Fruit fly (Drosophila melanogaster) whole organism, prepupa: ENCODE measurements around the gene Exo70.

ENCODE experiments used
- Blimp-1 ChIP-seq: fragments of 200-800 bp; sonication (Bioruptor generic); optimal IDR thresholded peaks from 3 replicates; lab custom pipeline; 2017; ENCODE audit warnings: missing biosample characterization, missing genetic modification characterization, mild to moderate bottlenecking, moderate library complexity, missing genetic modification reagents
- CG10631 ChIP-seq: fragments of 200-800 bp; sonication (Bioruptor generic); optimal IDR thresholded peaks from 2 replicates; lab custom pipeline; 2016; ENCODE audit warnings: missing biosample characterization, missing genetic modification characterization
- CG10669 ChIP-seq: fragments of 200-800 bp; sonication (Bioruptor generic); optimal IDR thresholded peaks from 3 replicates; lab custom pipeline; 2018; ENCODE audit warnings: missing biosample characterization, mild to moderate bottlenecking, missing genetic modification characterization, moderate library complexity
- CG11762 ChIP-seq: fragments of 200-800 bp; sonication (Bioruptor generic); optimal IDR thresholded peaks from 3 replicates; lab custom pipeline; 2016; ENCODE audit warnings: missing biosample characterization, missing genetic modification characterization; ENCODE audit not compliant: insufficient read depth
- CG11902 ChIP-seq: fragments of 200-800 bp; sonication (Bioruptor generic); optimal IDR thresholded peaks from 3 replicates; lab custom pipeline; 2016; ENCODE audit warnings: missing biosample characterization, missing genetic modification characterization
- CG15336 ChIP-seq: fragments of 200-800 bp; sonication (Bioruptor generic); IDR thresholded peaks from 2 replicates; pipeline ENCODE4 v1.3.6; 2022; ENCODE audit warnings: missing biosample characterization, missing genetic modification characterization
- CG1621 ChIP-seq: fragments of 200-800 bp; sonication (Bioruptor generic); optimal IDR thresholded peaks from 3 replicates; lab custom pipeline; 2018; ENCODE audit warnings: missing biosample characterization, mild to moderate bottlenecking, missing genetic modification characterization
- CG16779 ChIP-seq: fragments of 200-800 bp; sonication (Bioruptor generic); optimal IDR thresholded peaks from 3 replicates; lab custom pipeline; 2017; ENCODE audit warnings: missing biosample characterization, mild to moderate bottlenecking, missing genetic modification characterization
- CG3032 ChIP-seq: fragments of 200-800 bp; optimal IDR thresholded peaks from 2 replicates; lab custom pipeline; 2019; ENCODE audit warnings: missing biosample characterization, mild to moderate bottlenecking, missing genetic modification characterization, moderate library complexity
- CG31627 ChIP-seq: fragments of 200-800 bp; sonication (Bioruptor generic); optimal IDR thresholded peaks from 3 replicates; lab custom pipeline; 2016; ENCODE audit warnings: missing biosample characterization, missing genetic modification characterization
- CG32006 ChIP-seq: fragments of 200-800 bp; sonication (Bioruptor generic); optimal IDR thresholded peaks from 3 replicates; lab custom pipeline; 2017; ENCODE audit warnings: missing biosample characterization, mild to moderate bottlenecking, missing genetic modification characterization
- CG34406 ChIP-seq: fragments of 200-800 bp; sonication (Bioruptor generic); optimal IDR thresholded peaks from 3 replicates; lab custom pipeline; 2016; ENCODE audit warnings: missing biosample characterization, missing genetic modification characterization
- CG3919 ChIP-seq: fragments of 200-800 bp; sonication (Bioruptor generic); optimal IDR thresholded peaks from 3 replicates; lab custom pipeline; 2016; ENCODE audit warnings: missing biosample characterization, missing genetic modification characterization
- CG6276 ChIP-seq: fragments of 200-800 bp; sonication (Bioruptor generic); optimal IDR thresholded peaks from 2 replicates; lab custom pipeline; 2017; ENCODE audit warnings: missing biosample characterization, mild to moderate bottlenecking, missing genetic modification characterization
- CG6792 ChIP-seq: fragments of 200-800 bp; sonication (Bioruptor generic); optimal IDR thresholded peaks from 3 replicates; lab custom pipeline; 2016; ENCODE audit warnings: missing biosample characterization, missing genetic modification characterization
- CG6808 ChIP-seq: fragments of 200-800 bp; sonication (Bioruptor generic); optimal IDR thresholded peaks from 3 replicates; lab custom pipeline; 2017; ENCODE audit warnings: missing biosample characterization, missing genetic modification characterization, mild to moderate bottlenecking, moderate library complexity, missing genetic modification reagents
- CG6854 ChIP-seq: fragments of 200-800 bp; sonication (Bioruptor generic); optimal IDR thresholded peaks from 2 replicates; lab custom pipeline; 2017; ENCODE audit warnings: missing biosample characterization, mild to moderate bottlenecking, missing genetic modification characterization
- CG8119 ChIP-seq: fragments of 200-800 bp; sonication (Bioruptor generic); IDR thresholded peaks from 3 replicates; pipeline ENCODE4 v1.3.6; 2022; ENCODE audit warnings: missing biosample characterization, missing genetic modification characterization
- CG8319 ChIP-seq: fragments of 200-800 bp; sonication (Bioruptor generic); optimal IDR thresholded peaks from 3 replicates; lab custom pipeline; 2016; ENCODE audit warnings: missing biosample characterization, missing genetic modification characterization
- CG8632 ChIP-seq: fragments of 200-800 bp; sonication (Bioruptor generic); optimal IDR thresholded peaks from 3 replicates; lab custom pipeline; 2016; ENCODE audit warnings: missing biosample characterization, missing genetic modification characterization
- CG9139 ChIP-seq: fragments of 200-800 bp; sonication (Bioruptor generic); optimal IDR thresholded peaks from 3 replicates; lab custom pipeline; 2017; ENCODE audit warnings: missing biosample characterization, mild to moderate bottlenecking, missing genetic modification characterization
- Eip75B ChIP-seq: fragments of 200-800 bp; sonication (Bioruptor generic); optimal IDR thresholded peaks from 3 replicates; lab custom pipeline; 2016; ENCODE audit warnings: missing biosample characterization, missing genetic modification characterization
- Eip78C ChIP-seq: fragments of 200-800 bp; sonication (Bioruptor generic); peaks from one replicate; lab custom pipeline; 2016; ENCODE audit warnings: missing biosample characterization, missing genetic modification characterization
- Eip93F ChIP-seq: fragments of 200-800 bp; sonication (Bioruptor generic); optimal IDR thresholded peaks from 2 replicates; lab custom pipeline; 2016; ENCODE audit warnings: missing biosample characterization, mild to moderate bottlenecking, missing genetic modification characterization
- Ets96B ChIP-seq: fragments of 200-800 bp; optimal IDR thresholded peaks from 2 replicates; lab custom pipeline; 2019; ENCODE audit warnings: missing biosample characterization, mild to moderate bottlenecking, missing genetic modification characterization, moderate library complexity
- Gug ChIP-seq: fragments of 200-800 bp; sonication (Bioruptor generic); IDR thresholded peaks from 2 replicates; pipeline ENCODE4 v1.3.6; 2022; ENCODE audit warnings: missing biosample characterization, missing genetic modification characterization
- Hr38 ChIP-seq: sonication (Bioruptor generic); optimal IDR thresholded peaks from 2 replicates; lab custom pipeline; 2016; ENCODE audit warnings: missing biosample characterization, missing genetic modification characterization
- Hr4 ChIP-seq: fragments of 200-800 bp; sonication (Bioruptor generic); optimal IDR thresholded peaks from 3 replicates; lab custom pipeline; 2016; ENCODE audit warnings: missing biosample characterization, missing genetic modification characterization
- Lpt ChIP-seq: fragments of 200-800 bp; sonication (Bioruptor generic); optimal IDR thresholded peaks from 3 replicates; lab custom pipeline; 2016; ENCODE audit warnings: missing biosample characterization, missing genetic modification characterization
- Met ChIP-seq: fragments of 200-800 bp; sonication (Bioruptor generic); optimal IDR thresholded peaks from 3 replicates; lab custom pipeline; 2016; ENCODE audit warnings: missing biosample characterization, missing genetic modification characterization
- OdsH ChIP-seq: fragments of 200-800 bp; sonication (Bioruptor generic); optimal IDR thresholded peaks from 3 replicates; lab custom pipeline; 2016; ENCODE audit warnings: missing biosample characterization, missing genetic modification characterization
- Smox ChIP-seq: fragments of 200-800 bp; sonication (Bioruptor generic); optimal IDR thresholded peaks from 3 replicates; lab custom pipeline; 2016; ENCODE audit warnings: missing biosample characterization, missing genetic modification characterization
- Sox14 ChIP-seq: fragments of 200-800 bp; sonication (Bioruptor generic); optimal IDR thresholded peaks from 3 replicates; lab custom pipeline; 2016; ENCODE audit warnings: missing biosample characterization, missing genetic modification characterization
- achi ChIP-seq: fragments of 200-800 bp; sonication (Bioruptor generic); optimal IDR thresholded peaks from 3 replicates; lab custom pipeline; 2016; ENCODE audit warnings: missing biosample characterization, missing genetic modification characterization
- cyc ChIP-seq: fragments of 200-800 bp; sonication (Bioruptor generic); optimal IDR thresholded peaks from 3 replicates; lab custom pipeline; 2016; ENCODE audit warnings: missing biosample characterization, missing genetic modification characterization
- dac ChIP-seq: fragments of 200-800 bp; sonication (Bioruptor generic); optimal IDR thresholded peaks from 2 replicates; lab custom pipeline; 2017; ENCODE audit warnings: missing biosample characterization, mild to moderate bottlenecking, missing genetic modification characterization
- dsx ChIP-seq: fragments of 200-800 bp; optimal IDR thresholded peaks from 3 replicates; lab custom pipeline; 2019; ENCODE audit warnings: missing biosample characterization, mild to moderate bottlenecking, missing genetic modification characterization, moderate library complexity; ENCODE audit not compliant: poor library complexity, severe bottlenecking
- eg ChIP-seq: fragments of 200-800 bp; sonication (Bioruptor generic); IDR thresholded peaks from 3 replicates; pipeline ENCODE4 v1.3.6; 2022; ENCODE audit warnings: missing biosample characterization, missing genetic modification characterization
- esn ChIP-seq: fragments of 200-800 bp; sonication (Bioruptor generic); optimal IDR thresholded peaks from 2 replicates; lab custom pipeline; 2016; ENCODE audit warnings: missing biosample characterization, mild to moderate bottlenecking, missing genetic modification characterization, moderate library complexity
- fd59A ChIP-seq: fragments of 200-800 bp; sonication (Bioruptor generic); optimal IDR thresholded peaks from 2 replicates; lab custom pipeline; 2017; ENCODE audit warnings: missing biosample characterization, mild to moderate bottlenecking, missing genetic modification characterization, missing genetic modification reagents
- fd85E ChIP-seq: fragments of 200-800 bp; sonication (Bioruptor generic); optimal IDR thresholded peaks from 3 replicates; lab custom pipeline; 2016; ENCODE audit warnings: missing biosample characterization, missing genetic modification characterization
- fkh ChIP-seq: fragments of 200-800 bp; sonication (Bioruptor generic); optimal IDR thresholded peaks from 3 replicates; lab custom pipeline; 2017; ENCODE audit warnings: missing biosample characterization, mild to moderate bottlenecking, missing genetic modification characterization, moderate library complexity
- lz ChIP-seq: fragments of 200-800 bp; sonication (Bioruptor generic); optimal IDR thresholded peaks from 3 replicates; lab custom pipeline; 2016; ENCODE audit warnings: missing biosample characterization, missing genetic modification characterization
- net ChIP-seq: fragments of 200-800 bp; sonication (Bioruptor generic); optimal IDR thresholded peaks from 3 replicates; lab custom pipeline; 2016; ENCODE audit warnings: missing biosample characterization, missing genetic modification characterization
- salr ChIP-seq, 2 experiments: fragments of 200-800 bp; sonication (Bioruptor generic); optimal IDR thresholded peaks; 3 replicates each; lab custom pipeline; 2016 to 2018; ENCODE audit warnings: missing biosample characterization in 2 of 2, missing genetic modification characterization in 2 of 2, mild to moderate bottlenecking in 1 of 2
- spab ChIP-seq: fragments of 200-800 bp; sonication (Bioruptor generic); optimal IDR thresholded peaks from 2 replicates; lab custom pipeline; 2017; ENCODE audit warnings: missing biosample characterization, mild to moderate bottlenecking, missing genetic modification characterization, missing genetic modification reagents
- ss ChIP-seq, 2 experiments: fragments of 200-800 bp; sonication (Bioruptor generic); optimal IDR thresholded peaks; 2 replicates in 1 of 2; 3 replicates in 1 of 2; lab custom pipeline; 2017 to 2018; ENCODE audit warnings: mild to moderate bottlenecking in 2 of 2, missing biosample characterization in 2 of 2, missing genetic modification characterization in 2 of 2, moderate library complexity in 1 of 2
- svp ChIP-seq: fragments of 200-800 bp; sonication (Bioruptor generic); peaks from one replicate; lab custom pipeline; 2016; ENCODE audit warnings: missing biosample characterization, missing genetic modification characterization
- topi ChIP-seq: fragments of 200-800 bp; sonication (Bioruptor generic); optimal IDR thresholded peaks from 3 replicates; lab custom pipeline; 2016; ENCODE audit warnings: missing biosample characterization, missing genetic modification characterization
- vri ChIP-seq: fragments of 200-800 bp; sonication (Bioruptor generic); optimal IDR thresholded peaks from 3 replicates; lab custom pipeline; 2016; ENCODE audit warnings: missing biosample characterization, mild to moderate bottlenecking, missing genetic modification characterization

Exo70 gene

dm6 chr3L:8421808-8422586, 10.3 kb downstream of the Exo70 start, which contains the start of gene CG32354:
TSS of gene CG32354 (minus strand) at chr3L:8422205.
- TF ChIP-seq spab (GFP tag; lab: Kevin White, UChicago), result no peak
- TF ChIP-seq fd85E (GFP tag; lab: Kevin White, UChicago), result no peak
- TF ChIP-seq Eip75B (GFP tag; lab: Kevin White, UChicago), result peak; percentile 5
- peak; percentile 68 for TF ChIP-seq CG6276
- TF ChIP-seq CG31627 (GFP tag; lab: Kevin White, UChicago), result no peak
- TF ChIP-seq CG9139 (GFP tag; lab: Kevin White, UChicago), result peak; percentile 10
- no peak for TF ChIP-seq cyc (GFP tag; lab: Kevin White, UChicago)
- TF ChIP-seq Met (GFP tag; lab: Kevin White, UChicago), result peak; percentile 22
- TF ChIP-seq CG32006, result peak; percentile 90
- TF ChIP-seq net (GFP tag; lab: Kevin White, UChicago), result peak; percentile 21
- no peak for TF ChIP-seq vri (GFP tag; lab: Kevin White, UChicago)
- TF ChIP-seq CG16779, result no peak
- peak; percentile 72 for TF ChIP-seq Hr4 (GFP tag; lab: Kevin White, UChicago)
- TF ChIP-seq CG10669, result no peak
- TF ChIP-seq CG8119 (GFP tag; lab: Robert Waterston, UW), result peak; percentile 28; the same call in 1 of the 3 replicates
- TF ChIP-seq svp (GFP tag; lab: Kevin White, UChicago), result peak; percentile 53
- peak in 1 of 2 experiments; percentile 25 for TF ChIP-seq salr (GFP tag; optimal IDR thresholded peaks at IDR 0.05; lab: Kevin White, UChicago)
- peak; percentile 21 to 65 for TF ChIP-seq ss (GFP tag; optimal IDR thresholded peaks at IDR 0.05; lab: Kevin White, UChicago)
- TF ChIP-seq Blimp-1 (GFP tag; lab: Kevin White, UChicago), result no peak
- TF ChIP-seq CG11762 (GFP tag; lab: Kevin White, UChicago), result no peak
- TF ChIP-seq Lpt (GFP tag; lab: Kevin White, UChicago), result no peak
- TF ChIP-seq CG34406 (GFP tag; lab: Kevin White, UChicago), result peak; percentile 16
- peak; percentile 27 for TF ChIP-seq CG10631 (GFP tag; lab: Kevin White, UChicago)
- TF ChIP-seq esn (GFP tag; lab: Kevin White, UChicago), result peak; percentile 16
- TF ChIP-seq CG11902 (GFP tag; lab: Kevin White, UChicago), result no peak
- peak; percentile 15 for TF ChIP-seq dsx (GFP tag; lab: Kevin White, UChicago)
- TF ChIP-seq achi (GFP tag; lab: Kevin White, UChicago), result peak; percentile 5
- TF ChIP-seq CG1621, result peak; percentile 17
- 0 out of 3 replicates have a peak, but pooled peaks have one; percentile 43 for TF ChIP-seq eg (GFP tag; lab: Robert Waterston, UW)
- TF ChIP-seq Smox, result no peak
- TF ChIP-seq fkh, result no peak
- no peak for TF ChIP-seq fd59A (GFP tag; lab: Kevin White, UChicago)
- TF ChIP-seq CG8319 (GFP tag; lab: Kevin White, UChicago), result no peak
- TF ChIP-seq Hr38 (GFP tag; lab: Kevin White, UChicago), result no peak
- no peak for TF ChIP-seq Eip93F (GFP tag; lab: Kevin White, UChicago)
- peak; percentile 53 for TF ChIP-seq dac (GFP tag; lab: Kevin White, UChicago)
- TF ChIP-seq CG6854 (GFP tag; lab: Kevin White, UChicago), result no peak
- TF ChIP-seq lz (GFP tag; lab: Kevin White, UChicago), result no peak
- peak; percentile 25 for TF ChIP-seq topi
- TF ChIP-seq CG3032, result peak; percentile 4
- peak; percentile 14 for TF ChIP-seq Sox14
- peak; percentile 43 for TF ChIP-seq OdsH (GFP tag; lab: Kevin White, UChicago)
- TF ChIP-seq Gug, result no peak
- TF ChIP-seq Eip78C (GFP tag; lab: Kevin White, UChicago), result peak; percentile 79
- TF ChIP-seq Ets96B (tag; lab: Kevin White, UChicago), result no peak
- TF ChIP-seq CG6792 (GFP tag; lab: Kevin White, UChicago), result no peak
- peak; percentile 30 for TF ChIP-seq CG3919
- TF ChIP-seq CG6808, result peak; percentile 25
- TF ChIP-seq CG15336 (GFP tag; lab: Robert Waterston, UW), result 0 out of 2 replicates have a peak, but pooled peaks have one; percentile 30
- TF ChIP-seq CG8632 (GFP tag; lab: Kevin White, UChicago), result no peak
